Worm (Caenorhabditis elegans) whole organism, young adult: ENCODE results near the gene sor-3.
"Not testable (repeated sequence)": the region's sequence is repeated elsewhere in the genome, so short reads cannot be mapped to it uniquely, and the experiment has no call there.

Source experiments
- F37B4.10 ChIP-seq: fragments of 200-800 bp; sonication (Bioruptor generic); IDR thresholded peaks from 2 replicates; pipeline ENCODE4 v1.3.6; 2022; ENCODE audit warnings: missing genetic modification characterization, missing compliant biosample characterization
- F39B2.1 ChIP-seq: fragments of 200-800 bp; sonication (Bioruptor generic); IDR thresholded peaks from 2 replicates; pipeline ENCODE4 v1.3.6; 2022; ENCODE audit warnings: missing genetic modification reagents, missing genetic modification characterization, missing compliant biosample characterization
- F49E8.2 ChIP-seq: sonication (generic microtip); optimal IDR thresholded peaks from 3 replicates; lab custom pipeline; 2017; ENCODE audit warnings: missing genetic modification characterization, mild to moderate bottlenecking, missing compliant biosample characterization, antibody characterized with exemption, moderate library complexity; ENCODE audit not compliant: insufficient read depth
- K11D2.4 ChIP-seq: fragments of 200-800 bp; sonication (Bioruptor generic); IDR thresholded peaks from 2 replicates; pipeline ENCODE4 v1.3.6; 2022; ENCODE audit warnings: missing genetic modification reagents, missing genetic modification characterization, missing compliant biosample characterization
- T07F8.4 ChIP-seq: sonication (generic microtip); optimal IDR thresholded peaks from 2 replicates; lab custom pipeline; 2016; ENCODE audit warnings: mild to moderate bottlenecking, missing genetic modification characterization, moderate library complexity, missing compliant biosample characterization
- Y67H2A.10 ChIP-seq: fragments of 200-800 bp; sonication (Bioruptor generic); conservative IDR thresholded peaks from 2 replicates; pipeline ENCODE4 v1.3.6; 2022; ENCODE audit warnings: missing genetic modification reagents, missing genetic modification characterization, missing compliant biosample characterization
- Y79H2A.3 ChIP-seq: fragments of 200-800 bp; sonication (Bioruptor generic); conservative IDR thresholded peaks from 2 replicates; pipeline ENCODE4 v1.3.6; 2022; ENCODE audit warnings: missing genetic modification reagents, missing genetic modification characterization, missing compliant biosample characterization
- ama-1 ChIP-seq, 3 experiments: fragments of 150-350 bp in 1 of 3; sonication (generic microtip) in 2 of 3; optimal IDR thresholded peaks; 2 replicates each; lab custom pipeline; 2014 to 2018; ENCODE audit warnings: missing biosample characterization in 2 of 3, missing genetic modification characterization in 2 of 3, missing genetic modification reagents in 2 of 3
- attf-3 ChIP-seq: fragments of 200-800 bp; sonication (Bioruptor generic); conservative IDR thresholded peaks from 2 replicates; pipeline ENCODE4 v1.3.6; 2022; ENCODE audit warnings: missing genetic modification reagents, missing genetic modification characterization, missing compliant biosample characterization
- attf-5 ChIP-seq: fragments of 200-800 bp; sonication (Bioruptor generic); optimal IDR thresholded peaks from 2 replicates; lab custom pipeline; 2018; ENCODE audit warnings: mild to moderate bottlenecking, missing genetic modification characterization, missing compliant biosample characterization
- attf-6 ChIP-seq: fragments of 200-800 bp; sonication (Bioruptor generic); IDR thresholded peaks from 2 replicates; pipeline ENCODE4 v1.3.6; 2022; ENCODE audit warnings: missing genetic modification reagents, missing genetic modification characterization, missing compliant biosample characterization
- cebp-1 ChIP-seq, 2 experiments: fragments of 200-800 bp in 1 of 2; sonication (Bioruptor generic) in 1 of 2; sonication (generic microtip) in 1 of 2; IDR thresholded peaks in 1 of 2; optimal IDR thresholded peaks in 1 of 2; 2 replicates each; pipeline versions ENCODE4 v1.3.6 to Lab custom; 2017 to 2022; ENCODE audit warnings: missing compliant biosample characterization in 2 of 2, missing genetic modification characterization in 2 of 2, mild to moderate bottlenecking in 1 of 2, missing genetic modification reagents in 1 of 2, moderate library complexity in 1 of 2
- ceh-100 ChIP-seq: fragments of 200-800 bp; sonication (Bioruptor generic); IDR thresholded peaks from 2 replicates; pipeline ENCODE4 v1.3.6; 2022; ENCODE audit warnings: missing genetic modification reagents, missing genetic modification characterization, missing compliant biosample characterization
- ceh-40 ChIP-seq: fragments of 200-800 bp; sonication (Bioruptor generic); IDR thresholded peaks from 2 replicates; pipeline ENCODE4 v1.3.6; 2022; ENCODE audit warnings: missing genetic modification characterization, missing compliant biosample characterization
- ceh-79 ChIP-seq: sonication (generic microtip); optimal IDR thresholded peaks from 2 replicates; lab custom pipeline; 2017; ENCODE audit warnings: mild to moderate bottlenecking, missing genetic modification characterization, missing compliant biosample characterization
- dox-1 ChIP-seq: fragments of 200-800 bp; sonication (Bioruptor generic); IDR thresholded peaks from 2 replicates; pipeline ENCODE4 v1.3.6; 2022; ENCODE audit warnings: missing genetic modification reagents, missing genetic modification characterization, missing compliant biosample characterization
- dpl-1 ChIP-seq: fragments of 150-350 bp; optimal IDR thresholded peaks from 2 replicates; lab custom pipeline; 2014; ENCODE audit warnings: missing biosample characterization, missing genetic modification reagents, missing genetic modification characterization
- egl-44 ChIP-seq: fragments of 200-800 bp; sonication (Bioruptor generic); IDR thresholded peaks from 2 replicates; pipeline ENCODE4 v1.3.6; 2022; ENCODE audit warnings: missing genetic modification reagents, missing genetic modification characterization, missing compliant biosample characterization
- egrh-3 ChIP-seq: fragments of 200-800 bp; sonication (Bioruptor generic); IDR thresholded peaks from 2 replicates; pipeline ENCODE4 v1.3.6; 2022; ENCODE audit warnings: missing genetic modification reagents, missing genetic modification characterization, missing compliant biosample characterization
- ekl-4 ChIP-seq: fragments of 200-800 bp; sonication (Bioruptor generic); IDR thresholded peaks from 2 replicates; pipeline ENCODE4 v1.3.6; 2022; ENCODE audit warnings: missing genetic modification reagents, missing genetic modification characterization, missing compliant biosample characterization
- hmg-20 ChIP-seq: fragments of 200-800 bp; sonication (Bioruptor generic); IDR thresholded peaks from 2 replicates; pipeline ENCODE4 v1.3.6; 2022; ENCODE audit warnings: missing genetic modification reagents, missing genetic modification characterization, missing compliant biosample characterization
- hsf-1 ChIP-seq: fragments of 200-800 bp; sonication (Bioruptor generic); IDR thresholded peaks from 2 replicates; pipeline ENCODE4 v1.3.6; 2022; ENCODE audit warnings: missing genetic modification reagents, missing genetic modification characterization, missing compliant biosample characterization
- lag-1 ChIP-seq: fragments of 200-800 bp; sonication (Bioruptor generic); IDR thresholded peaks from 2 replicates; pipeline ENCODE4 v1.3.6; 2022; ENCODE audit warnings: missing genetic modification reagents, missing genetic modification characterization, missing compliant biosample characterization
- lin-35 ChIP-seq, 3 experiments: fragments of 150-350 bp in 2 of 3; sonication (generic microtip) in 1 of 3; optimal IDR thresholded peaks; 2 replicates each; lab custom pipeline; 2014 to 2018; ENCODE audit warnings: missing biosample characterization in 3 of 3, missing genetic modification characterization in 3 of 3, missing genetic modification reagents in 3 of 3
- lin-40 ChIP-seq: sonication (generic microtip); optimal IDR thresholded peaks from 2 replicates; lab custom pipeline; 2016; ENCODE audit warnings: missing genetic modification characterization, mild to moderate bottlenecking, missing compliant biosample characterization, missing genotype, missing genetic modification reagents
- lir-1 ChIP-seq: fragments of 200-800 bp; sonication (Bioruptor generic); conservative IDR thresholded peaks from 2 replicates; pipeline ENCODE4 v1.3.6; 2022; ENCODE audit warnings: missing genetic modification reagents, missing genetic modification characterization, missing compliant biosample characterization
- lsy-27 ChIP-seq: sonication (generic microtip); optimal IDR thresholded peaks from 2 replicates; lab custom pipeline; 2017; ENCODE audit warnings: missing genetic modification characterization, mild to moderate bottlenecking, missing compliant biosample characterization, antibody characterized with exemption, missing genotype, borderline replicate concordance; ENCODE audit not compliant: insufficient read depth
- madf-10 ChIP-seq: sonication (generic microtip); optimal IDR thresholded peaks from 2 replicates; lab custom pipeline; 2016; ENCODE audit warnings: mild to moderate bottlenecking, missing genetic modification characterization, missing compliant biosample characterization
- madf-6 ChIP-seq: fragments of 200-800 bp; sonication (Bioruptor generic); IDR thresholded peaks from 2 replicates; pipeline ENCODE4 v1.3.6; 2022; ENCODE audit warnings: missing genetic modification reagents, missing genetic modification characterization, missing compliant biosample characterization
- nfyb-1 ChIP-seq: fragments of 200-800 bp; sonication (Bioruptor generic); IDR thresholded peaks from 2 replicates; pipeline ENCODE4 v1.3.6; 2022; ENCODE audit warnings: missing genetic modification reagents, missing genetic modification characterization, missing compliant biosample characterization
- nhr-80 ChIP-seq: sonication (generic microtip); optimal IDR thresholded peaks from 2 replicates; lab custom pipeline; 2016; ENCODE audit warnings: missing genetic modification characterization, missing compliant biosample characterization
- pbrm-1 ChIP-seq: fragments of 200-800 bp; sonication (Bioruptor generic); IDR thresholded peaks from 2 replicates; pipeline ENCODE4 v1.3.6; 2022; ENCODE audit warnings: missing genetic modification reagents, missing genetic modification characterization, missing compliant biosample characterization
- rcor-1 ChIP-seq: fragments of 200-800 bp; sonication (Bioruptor generic); IDR thresholded peaks from 2 replicates; pipeline ENCODE4 v1.3.6; 2022; ENCODE audit warnings: missing genetic modification reagents, missing genetic modification characterization, missing compliant biosample characterization
- snpc-1.1 ChIP-seq: sonication (generic microtip); optimal IDR thresholded peaks from 2 replicates; lab custom pipeline; 2017; ENCODE audit warnings: missing genetic modification characterization, mild to moderate bottlenecking, missing compliant biosample characterization, antibody characterized with exemption, moderate library complexity, missing genotype, missing genetic modification reagents; ENCODE audit not compliant: insufficient read depth
- tbx-9 ChIP-seq: sonication (generic microtip); optimal IDR thresholded peaks from 2 replicates; lab custom pipeline; 2016; ENCODE audit warnings: borderline replicate concordance, missing genetic modification characterization, inconsistent platforms, missing compliant biosample characterization
- tlf-1 ChIP-seq: fragments of 200-800 bp; sonication (Bioruptor generic); optimal IDR thresholded peaks from 2 replicates; lab custom pipeline; 2018; ENCODE audit warnings: mild to moderate bottlenecking, missing genetic modification characterization, missing compliant biosample characterization
- ztf-25 ChIP-seq: fragments of 200-800 bp; sonication (Bioruptor generic); IDR thresholded peaks from 2 replicates; pipeline ENCODE4 v1.3.6; 2022; ENCODE audit warnings: missing genetic modification reagents, missing genetic modification characterization, missing compliant biosample characterization

The sor-3 gene

DNA sequence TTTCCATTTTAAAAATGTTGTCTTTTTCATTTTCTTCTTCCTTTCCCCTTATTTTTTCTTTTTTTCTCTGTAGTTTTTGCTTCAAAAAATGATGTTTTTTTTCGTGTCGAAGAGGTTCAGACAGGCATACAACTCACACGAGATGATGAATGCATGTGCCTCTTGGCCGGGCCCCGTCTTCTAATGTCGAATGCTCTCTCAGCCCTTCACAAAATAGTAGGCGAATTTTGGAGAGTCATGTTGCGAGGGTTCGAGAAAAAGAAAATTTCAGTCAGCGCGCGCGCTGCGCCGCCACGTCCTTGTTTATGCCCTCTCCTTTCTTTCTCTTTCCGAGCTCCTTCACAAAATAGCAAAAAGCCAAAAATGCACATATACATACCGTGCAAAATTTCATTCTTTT is 29.4 kb upstream of the sor-3 start (continued):
- TF ChIP-seq rcor-1 (GFP tag; lab: Robert Waterston, UW) (no peak), Y67H2A.10 (GFP tag; lab: Robert Waterston, UW) (no peak), pbrm-1 (no peak), ceh-100 (GFP tag; lab: Robert Waterston, UW) (no peak), lin-35 (GFP tag; optimal IDR thresholded peaks at IDR 0.05; lab: Kevin White, UChicago) (peak in 1 of 3 experiments; percentile 48), F37B4.10 (GFP tag; lab: Robert Waterston, UW) (no peak), attf-3 (peak; percentile 25; the same call in 1 of the 2 replicates)

DNA sequence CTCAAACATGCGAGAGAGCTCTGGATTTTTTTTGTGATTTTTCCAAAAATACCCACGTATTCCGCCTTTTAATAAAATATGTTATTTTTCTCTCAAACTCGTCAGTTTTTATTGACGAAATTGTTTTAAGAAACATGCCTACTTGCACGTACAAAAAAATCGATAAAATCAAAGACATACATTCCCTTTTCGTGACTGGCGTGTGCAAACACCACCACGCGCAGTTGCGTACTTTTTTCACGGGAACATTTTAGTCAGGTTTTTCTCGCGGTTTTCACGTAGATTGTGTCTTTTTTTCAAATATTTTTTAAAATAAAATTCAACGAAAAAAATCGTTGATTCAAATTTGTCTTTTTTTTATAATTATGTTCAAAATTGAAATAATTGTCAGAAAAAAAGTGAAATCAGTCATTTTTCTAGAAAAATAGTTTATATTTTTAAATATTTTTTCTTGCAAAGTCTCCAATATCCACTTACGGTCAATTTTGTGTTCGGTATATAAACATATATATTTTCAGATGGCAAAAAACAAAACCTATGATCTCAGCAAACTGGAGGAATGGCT is 27.7 kb upstream of the sor-3 start, which contains the start of gene M02E1.1:
TSS of gene M02E1.1 (plus strand) at position 515 of the 565 bp plus-strand sequence.
- no peak for TF ChIP-seq hmg-20 (GFP tag; lab: Robert Waterston, UW)
- TF ChIP-seq lin-40 (tag; lab: Kevin White, UChicago) = peak; percentile 30
- TF ChIP-seq cebp-1 (GFP tag; IDR thresholded peaks at IDR 0.05; lab: Robert Waterston, UW) = no peak
- peak; percentile 16 for TF ChIP-seq cebp-1 (tag; optimal IDR thresholded peaks at IDR 0.05; lab: Kevin White, UChicago)
- no peak for TF ChIP-seq dpl-1
- no peak for TF ChIP-seq F49E8.2 (tag; lab: Kevin White, UChicago)
- TF ChIP-seq dox-1 (GFP tag; lab: Robert Waterston, UW) = no peak
- TF ChIP-seq lsy-27 (tag; lab: Kevin White, UChicago) = peak; percentile 10
- no peak for TF ChIP-seq madf-10 (tag; lab: Kevin White, UChicago)
- no peak for TF ChIP-seq egl-44 (GFP tag; lab: Robert Waterston, UW)
- peak; percentile 52 for TF ChIP-seq attf-5 (GFP tag; lab: Kevin White, UChicago)
- TF ChIP-seq lin-35 (GFP tag; optimal IDR thresholded peaks at IDR 0.05; lab: Kevin White, UChicago) = no peak

ce11 chrX:328736-329135 is 24.7 kb upstream of the sor-3 start:
- TF ChIP-seq tlf-1 (GFP tag; lab: Kevin White, UChicago) (no peak), ceh-79 (tag; lab: Kevin White, UChicago) (no peak), attf-6 (GFP tag; lab: Robert Waterston, UW) (no peak), tbx-9 (no peak), lir-1 (no peak), K11D2.4 (GFP tag; lab: Robert Waterston, UW) (no peak), T07F8.4 (tag; lab: Kevin White, UChicago) (no peak), nhr-80 (tag; lab: Kevin White, UChicago) (no peak), snpc-1.1 (no peak), lag-1 (GFP tag; lab: Robert Waterston, UW) (no peak), ama-1 (optimal IDR thresholded peaks at IDR 0.05; lab: Kevin White, UChicago) (no peak), ama-1 (GFP tag; optimal IDR thresholded peaks at IDR 0.05; lab: Kevin White, UChicago) (no peak), madf-10 (tag; lab: Kevin White, UChicago) (no peak)

DNA sequence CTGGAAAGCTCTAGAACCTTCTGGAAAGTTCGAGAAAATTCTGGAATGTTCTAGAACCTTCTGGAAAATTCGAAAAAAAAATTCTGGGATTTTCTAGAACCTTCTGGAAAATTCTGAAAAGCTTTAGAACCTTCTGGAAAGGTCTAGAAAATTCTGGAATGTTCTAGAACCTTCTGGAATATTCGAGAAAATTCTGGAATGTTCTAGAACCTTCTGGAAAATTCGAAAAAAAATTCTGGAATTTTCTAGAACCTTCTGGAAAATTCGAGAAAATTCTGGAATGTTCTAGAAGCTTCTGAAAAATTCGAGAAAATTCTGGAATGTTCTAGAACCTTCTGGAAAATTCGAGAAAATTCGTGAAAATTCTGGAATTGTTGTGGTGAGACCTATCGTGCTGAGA is 22.6 kb upstream of the sor-3 start:
- peak; percentile 64; the same call in 1 of the 2 replicates for TF ChIP-seq nfyb-1 (GFP tag; lab: Robert Waterston, UW)
- 0 out of 2 replicates have a peak, but pooled peaks have one; percentile 43 for TF ChIP-seq F39B2.1
- TF ChIP-seq egrh-3 = 0 out of 2 replicates have a peak, but pooled peaks have one; percentile 22
- peak; percentile 45; the same call in 1 of the 2 replicates for TF ChIP-seq ceh-100 (GFP tag; lab: Robert Waterston, UW)
- 0 out of 2 replicates have a peak, but pooled peaks have one; percentile 54 for TF ChIP-seq ekl-4
- TF ChIP-seq hsf-1 (GFP tag; lab: Robert Waterston, UW) = peak; percentile 98
- peak; percentile 50; the same call in 1 of the 2 replicates for TF ChIP-seq rcor-1 (GFP tag; lab: Robert Waterston, UW)
- peak; percentile 7; the same call in 1 of the 2 replicates for TF ChIP-seq pbrm-1
- 0 out of 2 replicates have a peak, but pooled peaks have one; percentile 39 for TF ChIP-seq Y79H2A.3 (GFP tag; lab: Robert Waterston, UW)
- 0 out of 2 replicates have a peak, but pooled peaks have one; percentile 9 for TF ChIP-seq cebp-1 (GFP tag; IDR thresholded peaks at IDR 0.05; lab: Robert Waterston, UW)
- TF ChIP-seq cebp-1 (tag; optimal IDR thresholded peaks at IDR 0.05; lab: Kevin White, UChicago) = not testable (repeated sequence)
- 0 out of 2 replicates have a peak, but pooled peaks have one; percentile 74 for TF ChIP-seq ceh-40 (GFP tag; lab: Robert Waterston, UW)
- TF ChIP-seq dox-1 (GFP tag; lab: Robert Waterston, UW) = peak; percentile 93
- TF ChIP-seq ztf-25 (GFP tag; lab: Robert Waterston, UW) = 0 out of 2 replicates have a peak, but pooled peaks have one; percentile 52
- TF ChIP-seq madf-6 (GFP tag; lab: Robert Waterston, UW) = peak; percentile 47
